Fruit fly (Drosophila melanogaster) S2 (cell line): ENCODE results near the gene run.

ENCODE experiments used
- CG8478 ChIP-seq: fragments of >200 bp; optimal IDR thresholded peaks from 2 replicates; lab custom pipeline; 2018
- CTCF ChIP-seq, 2 experiments: fragments of >200 bp; optimal IDR thresholded peaks; 2 replicates each; lab custom pipeline; 2018

DNA sequence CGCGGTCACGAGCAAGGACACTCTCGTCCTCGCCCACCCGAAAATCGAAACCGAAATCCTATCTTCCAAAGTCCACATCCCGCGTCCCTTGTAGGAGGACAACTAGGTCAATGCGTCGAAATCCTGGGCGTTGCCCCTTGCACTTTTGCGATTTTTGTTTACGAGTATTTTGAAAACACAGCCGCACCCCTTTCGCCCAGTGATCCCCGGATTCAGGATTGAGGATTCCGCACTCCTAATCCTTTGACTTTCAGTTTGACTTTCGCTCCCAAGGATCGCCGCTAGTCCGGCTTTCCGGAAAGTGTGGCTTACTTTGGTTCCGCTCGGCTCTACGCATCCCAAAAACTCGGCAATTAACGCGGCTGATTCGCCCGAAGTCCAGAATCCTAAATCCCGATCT lies 10.1 kb upstream of the run start:
- no peak for TF ChIP-seq CG8478 (lab: Kevin White, UChicago)
- no peak for TF ChIP-seq CTCF (optimal IDR thresholded peaks at IDR 0.05; lab: Kevin White, UChicago)
